Fruit fly (Drosophila melanogaster) whole organism, prepupa: Measurements from ENCODE around the gene rdx.

ENCODE experiments used
- Blimp-1 ChIP-seq: fragments of 200-800 bp; sonication (Bioruptor generic); optimal IDR thresholded peaks from 3 replicates; lab custom pipeline; 2017; ENCODE audit warnings: missing biosample characterization, missing genetic modification characterization, mild to moderate bottlenecking, moderate library complexity, missing genetic modification reagents
- CG10669 ChIP-seq: fragments of 200-800 bp; sonication (Bioruptor generic); optimal IDR thresholded peaks from 3 replicates; lab custom pipeline; 2018; ENCODE audit warnings: missing biosample characterization, mild to moderate bottlenecking, missing genetic modification characterization, moderate library complexity
- CG11294 ChIP-seq: fragments of 200-800 bp; sonication (Bioruptor generic); IDR thresholded peaks from 2 replicates; pipeline ENCODE4 v1.3.6; 2022; ENCODE audit warnings: missing biosample characterization, missing genetic modification characterization
- CG15336 ChIP-seq: fragments of 200-800 bp; sonication (Bioruptor generic); IDR thresholded peaks from 2 replicates; pipeline ENCODE4 v1.3.6; 2022; ENCODE audit warnings: missing biosample characterization, missing genetic modification characterization
- CG16779 ChIP-seq: fragments of 200-800 bp; sonication (Bioruptor generic); optimal IDR thresholded peaks from 3 replicates; lab custom pipeline; 2017; ENCODE audit warnings: missing biosample characterization, mild to moderate bottlenecking, missing genetic modification characterization
- CG32006 ChIP-seq: fragments of 200-800 bp; sonication (Bioruptor generic); optimal IDR thresholded peaks from 3 replicates; lab custom pipeline; 2017; ENCODE audit warnings: missing biosample characterization, mild to moderate bottlenecking, missing genetic modification characterization
- CG34406 ChIP-seq: fragments of 200-800 bp; sonication (Bioruptor generic); optimal IDR thresholded peaks from 3 replicates; lab custom pipeline; 2016; ENCODE audit warnings: missing biosample characterization, missing genetic modification characterization
- CG3919 ChIP-seq: fragments of 200-800 bp; sonication (Bioruptor generic); optimal IDR thresholded peaks from 3 replicates; lab custom pipeline; 2016; ENCODE audit warnings: missing biosample characterization, missing genetic modification characterization
- CG4318 ChIP-seq: fragments of 200-800 bp; sonication (Bioruptor generic); optimal IDR thresholded peaks from 3 replicates; lab custom pipeline; 2017; ENCODE audit warnings: missing biosample characterization, mild to moderate bottlenecking, missing genetic modification characterization
- CG6163 ChIP-seq: fragments of 200-800 bp; sonication (Bioruptor generic); IDR thresholded peaks from 3 replicates; pipeline ENCODE4 v1.3.6; 2022; ENCODE audit warnings: missing biosample characterization, missing genetic modification characterization
- CG6276 ChIP-seq: fragments of 200-800 bp; sonication (Bioruptor generic); optimal IDR thresholded peaks from 2 replicates; lab custom pipeline; 2017; ENCODE audit warnings: missing biosample characterization, mild to moderate bottlenecking, missing genetic modification characterization
- CG6792 ChIP-seq: fragments of 200-800 bp; sonication (Bioruptor generic); optimal IDR thresholded peaks from 3 replicates; lab custom pipeline; 2016; ENCODE audit warnings: missing biosample characterization, missing genetic modification characterization
- CG6808 ChIP-seq: fragments of 200-800 bp; sonication (Bioruptor generic); optimal IDR thresholded peaks from 3 replicates; lab custom pipeline; 2017; ENCODE audit warnings: missing biosample characterization, missing genetic modification characterization, mild to moderate bottlenecking, moderate library complexity, missing genetic modification reagents
- CG8119 ChIP-seq: fragments of 200-800 bp; sonication (Bioruptor generic); IDR thresholded peaks from 3 replicates; pipeline ENCODE4 v1.3.6; 2022; ENCODE audit warnings: missing biosample characterization, missing genetic modification characterization
- CG8319 ChIP-seq: fragments of 200-800 bp; sonication (Bioruptor generic); optimal IDR thresholded peaks from 3 replicates; lab custom pipeline; 2016; ENCODE audit warnings: missing biosample characterization, missing genetic modification characterization
- CG8632 ChIP-seq: fragments of 200-800 bp; sonication (Bioruptor generic); optimal IDR thresholded peaks from 3 replicates; lab custom pipeline; 2016; ENCODE audit warnings: missing biosample characterization, missing genetic modification characterization
- CG9139 ChIP-seq: fragments of 200-800 bp; sonication (Bioruptor generic); optimal IDR thresholded peaks from 3 replicates; lab custom pipeline; 2017; ENCODE audit warnings: missing biosample characterization, mild to moderate bottlenecking, missing genetic modification characterization
- Eip75B ChIP-seq: fragments of 200-800 bp; sonication (Bioruptor generic); optimal IDR thresholded peaks from 3 replicates; lab custom pipeline; 2016; ENCODE audit warnings: missing biosample characterization, missing genetic modification characterization
- Eip78C ChIP-seq: fragments of 200-800 bp; sonication (Bioruptor generic); peaks from one replicate; lab custom pipeline; 2016; ENCODE audit warnings: missing biosample characterization, missing genetic modification characterization
- Eip93F ChIP-seq: fragments of 200-800 bp; sonication (Bioruptor generic); optimal IDR thresholded peaks from 2 replicates; lab custom pipeline; 2016; ENCODE audit warnings: missing biosample characterization, mild to moderate bottlenecking, missing genetic modification characterization
- Ets21C ChIP-seq: fragments of 200-800 bp; sonication (Bioruptor generic); optimal IDR thresholded peaks from 3 replicates; lab custom pipeline; 2016; ENCODE audit warnings: missing biosample characterization, missing genetic modification characterization
- Ets96B ChIP-seq: fragments of 200-800 bp; optimal IDR thresholded peaks from 2 replicates; lab custom pipeline; 2019; ENCODE audit warnings: missing biosample characterization, mild to moderate bottlenecking, missing genetic modification characterization, moderate library complexity
- Gug ChIP-seq: fragments of 200-800 bp; sonication (Bioruptor generic); IDR thresholded peaks from 2 replicates; pipeline ENCODE4 v1.3.6; 2022; ENCODE audit warnings: missing biosample characterization, missing genetic modification characterization
- Hr38 ChIP-seq: sonication (Bioruptor generic); optimal IDR thresholded peaks from 2 replicates; lab custom pipeline; 2016; ENCODE audit warnings: missing biosample characterization, missing genetic modification characterization
- Hr39 ChIP-seq: fragments of 200-800 bp; sonication (Bioruptor generic); optimal IDR thresholded peaks from 2 replicates; lab custom pipeline; 2016; ENCODE audit warnings: missing biosample characterization, missing genetic modification characterization
- Hr4 ChIP-seq: fragments of 200-800 bp; sonication (Bioruptor generic); optimal IDR thresholded peaks from 3 replicates; lab custom pipeline; 2016; ENCODE audit warnings: missing biosample characterization, missing genetic modification characterization
- Met ChIP-seq: fragments of 200-800 bp; sonication (Bioruptor generic); optimal IDR thresholded peaks from 3 replicates; lab custom pipeline; 2016; ENCODE audit warnings: missing biosample characterization, missing genetic modification characterization
- OdsH ChIP-seq: fragments of 200-800 bp; sonication (Bioruptor generic); optimal IDR thresholded peaks from 3 replicates; lab custom pipeline; 2016; ENCODE audit warnings: missing biosample characterization, missing genetic modification characterization
- Smox ChIP-seq: fragments of 200-800 bp; sonication (Bioruptor generic); optimal IDR thresholded peaks from 3 replicates; lab custom pipeline; 2016; ENCODE audit warnings: missing biosample characterization, missing genetic modification characterization
- Sox102F ChIP-seq: fragments of 200-800 bp; sonication (Bioruptor generic); optimal IDR thresholded peaks from 2 replicates; lab custom pipeline; 2016; ENCODE audit warnings: missing biosample characterization, mild to moderate bottlenecking, missing genetic modification characterization
- Sox14 ChIP-seq: fragments of 200-800 bp; sonication (Bioruptor generic); optimal IDR thresholded peaks from 3 replicates; lab custom pipeline; 2016; ENCODE audit warnings: missing biosample characterization, missing genetic modification characterization
- Sox15 ChIP-seq: fragments of 200-800 bp; sonication (Bioruptor generic); optimal IDR thresholded peaks from 3 replicates; lab custom pipeline; 2016; ENCODE audit warnings: missing biosample characterization, missing genetic modification characterization
- acj6 ChIP-seq: fragments of 200-800 bp; sonication (Bioruptor generic); optimal IDR thresholded peaks from 3 replicates; lab custom pipeline; 2016; ENCODE audit warnings: missing biosample characterization, missing genetic modification characterization
- cyc ChIP-seq: fragments of 200-800 bp; sonication (Bioruptor generic); optimal IDR thresholded peaks from 3 replicates; lab custom pipeline; 2016; ENCODE audit warnings: missing biosample characterization, missing genetic modification characterization
- dac ChIP-seq: fragments of 200-800 bp; sonication (Bioruptor generic); optimal IDR thresholded peaks from 2 replicates; lab custom pipeline; 2017; ENCODE audit warnings: missing biosample characterization, mild to moderate bottlenecking, missing genetic modification characterization
- dsx ChIP-seq: fragments of 200-800 bp; optimal IDR thresholded peaks from 3 replicates; lab custom pipeline; 2019; ENCODE audit warnings: missing biosample characterization, mild to moderate bottlenecking, missing genetic modification characterization, moderate library complexity; ENCODE audit not compliant: poor library complexity, severe bottlenecking
- eg ChIP-seq: fragments of 200-800 bp; sonication (Bioruptor generic); IDR thresholded peaks from 3 replicates; pipeline ENCODE4 v1.3.6; 2022; ENCODE audit warnings: missing biosample characterization, missing genetic modification characterization
- fd59A ChIP-seq: fragments of 200-800 bp; sonication (Bioruptor generic); optimal IDR thresholded peaks from 2 replicates; lab custom pipeline; 2017; ENCODE audit warnings: missing biosample characterization, mild to moderate bottlenecking, missing genetic modification characterization, missing genetic modification reagents
- fd85E ChIP-seq: fragments of 200-800 bp; sonication (Bioruptor generic); optimal IDR thresholded peaks from 3 replicates; lab custom pipeline; 2016; ENCODE audit warnings: missing biosample characterization, missing genetic modification characterization
- fkh ChIP-seq: fragments of 200-800 bp; sonication (Bioruptor generic); optimal IDR thresholded peaks from 3 replicates; lab custom pipeline; 2017; ENCODE audit warnings: missing biosample characterization, mild to moderate bottlenecking, missing genetic modification characterization, moderate library complexity
- lz ChIP-seq: fragments of 200-800 bp; sonication (Bioruptor generic); optimal IDR thresholded peaks from 3 replicates; lab custom pipeline; 2016; ENCODE audit warnings: missing biosample characterization, missing genetic modification characterization
- net ChIP-seq: fragments of 200-800 bp; sonication (Bioruptor generic); optimal IDR thresholded peaks from 3 replicates; lab custom pipeline; 2016; ENCODE audit warnings: missing biosample characterization, missing genetic modification characterization
- pdm3 ChIP-seq: fragments of 200-800 bp; sonication (Bioruptor generic); optimal IDR thresholded peaks from 3 replicates; lab custom pipeline; 2016; ENCODE audit warnings: missing biosample characterization, missing genetic modification characterization
- salr ChIP-seq, 2 experiments: fragments of 200-800 bp; sonication (Bioruptor generic); optimal IDR thresholded peaks; 3 replicates each; lab custom pipeline; 2016 to 2018; ENCODE audit warnings: missing biosample characterization in 2 of 2, missing genetic modification characterization in 2 of 2, mild to moderate bottlenecking in 1 of 2
- spab ChIP-seq: fragments of 200-800 bp; sonication (Bioruptor generic); optimal IDR thresholded peaks from 2 replicates; lab custom pipeline; 2017; ENCODE audit warnings: missing biosample characterization, mild to moderate bottlenecking, missing genetic modification characterization, missing genetic modification reagents
- svp ChIP-seq: fragments of 200-800 bp; sonication (Bioruptor generic); peaks from one replicate; lab custom pipeline; 2016; ENCODE audit warnings: missing biosample characterization, missing genetic modification characterization
- topi ChIP-seq: fragments of 200-800 bp; sonication (Bioruptor generic); optimal IDR thresholded peaks from 3 replicates; lab custom pipeline; 2016; ENCODE audit warnings: missing biosample characterization, missing genetic modification characterization

Gene rdx

dm6 chr3R:14008854-14009253, 23.0 kb downstream of the rdx start (continued):
- TF ChIP-seq Hr39 (GFP tag; lab: Kevin White, UChicago), result peak; percentile 62
- peak; percentile 58 for TF ChIP-seq CG16779 (tag; lab: Kevin White, UChicago)
- TF ChIP-seq Ets21C, result peak; percentile 50
- TF ChIP-seq CG6276 (GFP tag; lab: Kevin White, UChicago), result peak; percentile 87
- TF ChIP-seq Met, result peak; percentile 64
- TF ChIP-seq CG8319, result peak; percentile 47
- peak; percentile 91 for TF ChIP-seq CG32006 (GFP tag; lab: Kevin White, UChicago)
- TF ChIP-seq Hr4 (GFP tag; lab: Kevin White, UChicago), result peak; percentile 95
- peak; percentile 80 for TF ChIP-seq acj6 (GFP tag; lab: Kevin White, UChicago)
- TF ChIP-seq spab, result peak; percentile 69
- TF ChIP-seq CG34406 (GFP tag; lab: Kevin White, UChicago), result peak; percentile 74
- TF ChIP-seq Sox102F (GFP tag; lab: Kevin White, UChicago), result peak; percentile 62
- peak; percentile 95 for TF ChIP-seq Eip78C (GFP tag; lab: Kevin White, UChicago)
- TF ChIP-seq CG6808 (GFP tag; lab: Kevin White, UChicago), result peak; percentile 70
- no peak for TF ChIP-seq Hr38 (GFP tag; lab: Kevin White, UChicago)
- TF ChIP-seq CG3919 (GFP tag; lab: Kevin White, UChicago), result peak; percentile 88
- peak; percentile 94 for TF ChIP-seq CG6163 (GFP tag; lab: Robert Waterston, UW)
- peak; percentile 81 for TF ChIP-seq dac
- TF ChIP-seq Eip93F, result no peak
- peak; percentile 49 for TF ChIP-seq fd85E
- peak; percentile 71 for TF ChIP-seq CG6792 (GFP tag; lab: Kevin White, UChicago)
- TF ChIP-seq fd59A (GFP tag; lab: Kevin White, UChicago), result peak; percentile 54
- TF ChIP-seq CG9139 (GFP tag; lab: Kevin White, UChicago), result peak; percentile 8
- TF ChIP-seq topi (GFP tag; lab: Kevin White, UChicago), result peak; percentile 80
- TF ChIP-seq Eip75B (GFP tag; lab: Kevin White, UChicago), result peak; percentile 77
- no peak for TF ChIP-seq fkh
- peak; percentile 53 for TF ChIP-seq CG8632 (GFP tag; lab: Kevin White, UChicago)
- peak; percentile 85 for TF ChIP-seq svp (GFP tag; lab: Kevin White, UChicago)
- TF ChIP-seq Blimp-1 (GFP tag; lab: Kevin White, UChicago), result no peak
- TF ChIP-seq CG11294 (GFP tag; lab: Robert Waterston, UW), result peak; percentile 80
- peak; percentile 70 for TF ChIP-seq lz (GFP tag; lab: Kevin White, UChicago)
- TF ChIP-seq Sox15 (GFP tag; lab: Kevin White, UChicago), result peak; percentile 63
- peak in 1 of 2 experiments; percentile 72 for TF ChIP-seq salr (GFP tag; optimal IDR thresholded peaks at IDR 0.05; lab: Kevin White, UChicago)
- TF ChIP-seq net, result peak; percentile 86
- TF ChIP-seq CG8119, result peak; percentile 95
- TF ChIP-seq dsx (GFP tag; lab: Kevin White, UChicago), result peak; percentile 50
- peak; percentile 80 for TF ChIP-seq Sox14
- peak; percentile 73 for TF ChIP-seq cyc
- peak; percentile 92 for TF ChIP-seq CG15336 (GFP tag; lab: Robert Waterston, UW)
- peak; percentile 85 for TF ChIP-seq CG4318
- peak; percentile 83 for TF ChIP-seq OdsH (GFP tag; lab: Kevin White, UChicago)

DNA sequence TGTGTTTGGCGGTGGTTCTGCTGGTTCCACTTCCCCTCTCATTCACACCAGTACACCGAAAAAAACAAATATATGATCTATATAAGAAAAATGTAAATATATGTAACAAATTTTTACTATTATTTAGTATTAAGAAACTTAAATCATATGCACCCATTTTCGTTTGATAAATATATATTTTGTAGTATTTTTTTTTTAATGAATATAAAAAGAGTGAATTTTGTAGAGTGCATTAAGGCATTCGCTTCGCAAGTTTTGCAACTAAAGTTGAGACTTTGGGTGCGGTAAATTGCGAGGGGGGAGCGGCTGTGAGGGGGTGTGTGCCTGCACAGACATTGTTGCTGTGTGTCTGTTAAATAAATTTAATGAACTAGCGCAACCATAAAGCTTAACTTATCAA, 24.3 kb downstream of the rdx start:
- TF ChIP-seq CG6276 (GFP tag; lab: Kevin White, UChicago), result peak; percentile 1
- no peak for TF ChIP-seq svp (GFP tag; lab: Kevin White, UChicago)
- no peak for TF ChIP-seq fkh
- peak; percentile 83 for TF ChIP-seq CG6163 (GFP tag; lab: Robert Waterston, UW)
- TF ChIP-seq CG10669 (GFP tag; lab: Kevin White, UChicago), result peak; percentile 81
- peak; percentile 88 for TF ChIP-seq eg (GFP tag; lab: Robert Waterston, UW)
- peak; percentile 85 for TF ChIP-seq CG3919 (GFP tag; lab: Kevin White, UChicago)
- no peak for TF ChIP-seq Sox102F (GFP tag; lab: Kevin White, UChicago)
- TF ChIP-seq CG8319, result peak; percentile 3
- TF ChIP-seq Hr39 (GFP tag; lab: Kevin White, UChicago), result no peak
- TF ChIP-seq CG6792 (GFP tag; lab: Kevin White, UChicago), result peak; percentile 53
- no peak for TF ChIP-seq Sox15 (GFP tag; lab: Kevin White, UChicago)
- no peak for TF ChIP-seq lz (GFP tag; lab: Kevin White, UChicago)
- TF ChIP-seq pdm3, result no peak
- TF ChIP-seq Gug (GFP tag; lab: Robert Waterston, UW), result peak; percentile 62
- peak; percentile 31 for TF ChIP-seq cyc
- TF ChIP-seq Blimp-1 (GFP tag; lab: Kevin White, UChicago), result peak; percentile 39
- no peak for TF ChIP-seq Eip93F
- peak; percentile 92 for TF ChIP-seq CG8119
- peak in 1 of 2 experiments; percentile 32 for TF ChIP-seq salr (GFP tag; optimal IDR thresholded peaks at IDR 0.05; lab: Kevin White, UChicago)
- TF ChIP-seq CG9139 (GFP tag; lab: Kevin White, UChicago), result peak; percentile 78
- peak; percentile 62 for TF ChIP-seq Ets96B
- peak; percentile 82 for TF ChIP-seq CG16779 (tag; lab: Kevin White, UChicago)
- peak; percentile 43 for TF ChIP-seq Eip75B (GFP tag; lab: Kevin White, UChicago)
- no peak for TF ChIP-seq Ets21C
- no peak for TF ChIP-seq fd59A (GFP tag; lab: Kevin White, UChicago)
- no peak for TF ChIP-seq Sox14
- TF ChIP-seq CG4318, result no peak
- peak; percentile 52 for TF ChIP-seq CG32006 (GFP tag; lab: Kevin White, UChicago)
- peak; percentile 99 for TF ChIP-seq dsx (GFP tag; lab: Kevin White, UChicago)
- TF ChIP-seq Smox (GFP tag; lab: Kevin White, UChicago), result no peak
- TF ChIP-seq topi (GFP tag; lab: Kevin White, UChicago), result peak; percentile 26
